Fruit fly (Drosophila melanogaster): ENCODE results near the gene CG11374.

CG11374 gene

dm6 chr2L:92993-93392 is 16.8 kb downstream of the CG11374 start:
- TF ChIP-seq Jra (GFP tag; optimal IDR thresholded peaks at IDR 0.05) = no peak
- peak; percentile 20 for TF ChIP-seq Rel (GFP tag; optimal IDR thresholded peaks at IDR 0.05)
- TF ChIP-seq Rel (tag; optimal IDR thresholded peaks at IDR 0.05) = no peak

dm6 chr2L:94096-94495 is 17.9 kb downstream of the CG11374 start:
- TF ChIP-seq Hr83 (GFP tag; optimal IDR thresholded peaks at IDR 0.05; ENCODE audit: poor library complexity, severe bottlenecking) (no peak), Dif (GFP tag; optimal IDR thresholded peaks at IDR 0.05; ENCODE audit: partially characterized antibody) (no peak), OdsH (GFP tag; optimal IDR thresholded peaks at IDR 0.05) (no peak), psq (GFP tag; optimal IDR thresholded peaks at IDR 0.05) (no peak), dl (GFP tag; optimal IDR thresholded peaks at IDR 0.05; ENCODE audit: insufficient read depth in 1 of 2, partially characterized antibody in 2 of 2) (no peak), Myc (optimal IDR thresholded peaks at IDR 0.05) (no peak), Rel (GFP tag; optimal IDR thresholded peaks at IDR 0.05) (no peak), Rel (tag; optimal IDR thresholded peaks at IDR 0.05) (no peak), jim (GFP tag; optimal IDR thresholded peaks at IDR 0.05) (no peak), sage (GFP tag; optimal IDR thresholded peaks at IDR 0.05) (no peak), CrebA (GFP tag; optimal IDR thresholded peaks at IDR 0.05; ENCODE audit: borderline replicate concordance) (no peak), rgr (GFP tag; optimal IDR thresholded peaks at IDR 0.05) (no peak), Sp1 (GFP tag; optimal IDR thresholded peaks at IDR 0.05) (no peak)

dm6 chr2L:94639-95059 is 18.5 kb downstream of the CG11374 start, which contains the start of gene Zir:
Gene Zir, plus strand, starts transcription at chr2L:94739.
- no peak for TF ChIP-seq dsf (GFP tag; optimal IDR thresholded peaks at IDR 0.05; ENCODE audit: borderline replicate concordance)
- no peak for TF ChIP-seq fru (GFP tag; optimal IDR thresholded peaks at IDR 0.05)
- TF ChIP-seq psq (GFP tag; optimal IDR thresholded peaks at IDR 0.05) = no peak
- no peak for TF ChIP-seq Hnf4 (GFP tag; optimal IDR thresholded peaks at IDR 0.05)
- peak; percentile 13 for TF ChIP-seq brk (GFP tag; optimal IDR thresholded peaks at IDR 0.05)
- no peak for TF ChIP-seq sage (GFP tag; optimal IDR thresholded peaks at IDR 0.05)
- no peak for TF ChIP-seq rgr (GFP tag; optimal IDR thresholded peaks at IDR 0.05)
- TF ChIP-seq h (GFP tag; optimal IDR thresholded peaks at IDR 0.05) = no peak
- TF ChIP-seq CG9705 (GFP tag; optimal IDR thresholded peaks at IDR 0.05) = no peak
- no peak for TF ChIP-seq Abd-B (GFP tag; optimal IDR thresholded peaks at IDR 0.05)
- TF ChIP-seq dl (GFP tag; optimal IDR thresholded peaks at IDR 0.05; ENCODE audit: insufficient read depth in 1 of 2, partially characterized antibody in 2 of 2) = no peak
- no peak for TF ChIP-seq usp (GFP tag; optimal IDR thresholded peaks at IDR 0.05)
- TF ChIP-seq Myc (optimal IDR thresholded peaks at IDR 0.05) = no peak
- TF ChIP-seq Vsx2 (GFP tag; optimal IDR thresholded peaks at IDR 0.05; ENCODE audit: partially characterized antibody) = no peak
- no peak for TF ChIP-seq tai (GFP tag; optimal IDR thresholded peaks at IDR 0.05)
- TF ChIP-seq foxo (GFP tag; optimal IDR thresholded peaks at IDR 0.05) = no peak
- TF ChIP-seq dmrt93B (GFP tag; optimal IDR thresholded peaks at IDR 0.05) = no peak
- no peak for TF ChIP-seq jim (GFP tag; optimal IDR thresholded peaks at IDR 0.05)
- no peak for TF ChIP-seq lola (GFP tag; optimal IDR thresholded peaks at IDR 0.05)
- no peak for TF ChIP-seq CrebA (GFP tag; optimal IDR thresholded peaks at IDR 0.05; ENCODE audit: borderline replicate concordance)
- no peak for TF ChIP-seq OdsH (GFP tag; optimal IDR thresholded peaks at IDR 0.05)
- no peak for TF ChIP-seq pan (optimal IDR thresholded peaks at IDR 0.05)
- TF ChIP-seq Hr83 (GFP tag; optimal IDR thresholded peaks at IDR 0.05; ENCODE audit: poor library complexity, severe bottlenecking) = peak; percentile 21
- TF ChIP-seq ey (GFP tag; optimal IDR thresholded peaks at IDR 0.05) = no peak
- TF ChIP-seq Sp1 (GFP tag; optimal IDR thresholded peaks at IDR 0.05) = no peak
- no peak for TF ChIP-seq Hr78 (GFP tag; optimal IDR thresholded peaks at IDR 0.05)
- TF ChIP-seq br (GFP tag; optimal IDR thresholded peaks at IDR 0.05) = no peak
- TF ChIP-seq woc (GFP tag; optimal IDR thresholded peaks at IDR 0.05) = peak; percentile 73
- no peak for TF ChIP-seq Dif (GFP tag; optimal IDR thresholded peaks at IDR 0.05; ENCODE audit: partially characterized antibody)
- TF ChIP-seq HLH106 (tag; optimal IDR thresholded peaks at IDR 0.05) = no peak
- no peak for TF ChIP-seq Rel (GFP tag; optimal IDR thresholded peaks at IDR 0.05)
- TF ChIP-seq Rel (tag; optimal IDR thresholded peaks at IDR 0.05) = peak; percentile 73
- TF ChIP-seq Mio (GFP tag; optimal IDR thresholded peaks at IDR 0.05) = no peak
- no peak for TF ChIP-seq Dfd (GFP tag; optimal IDR thresholded peaks at IDR 0.05)
- TF ChIP-seq N (GFP tag; optimal IDR thresholded peaks at IDR 0.05) = no peak
- no peak for TF ChIP-seq Jra (GFP tag; optimal IDR thresholded peaks at IDR 0.05)
- no peak for TF ChIP-seq sv (GFP tag; optimal IDR thresholded peaks at IDR 0.05)
- TF ChIP-seq CG32264 (GFP tag; optimal IDR thresholded peaks at IDR 0.05) = peak; percentile 26
- no peak for TF ChIP-seq GATAd (GFP tag; optimal IDR thresholded peaks at IDR 0.05)

All from whole organism, wandering third instar larva.